Fruit fly (Drosophila melanogaster) whole organism, embryonic: ENCODE results near the gene CG12811.

Source experiments
- Awh ChIP-seq: fragments of 200-800 bp; sonication (Bioruptor generic); IDR thresholded peaks from 2 replicates; pipeline ENCODE4, ENCODE4 v1.3.6; 2022; ENCODE audit warnings: missing biosample characterization, missing genetic modification characterization
- Bteb2 ChIP-seq: fragments of 200-800 bp; sonication (Bioruptor generic); optimal IDR thresholded peaks from 2 replicates; lab custom pipeline; 2016; ENCODE audit warnings: missing biosample characterization, missing genetic modification characterization
- CG10209 ChIP-seq: fragments of 200-800 bp; sonication (Bioruptor generic); optimal IDR thresholded peaks from 3 replicates; lab custom pipeline; 2017; ENCODE audit warnings: missing biosample characterization, mild to moderate bottlenecking, missing genetic modification characterization, missing genetic modification reagents
- CG10366 ChIP-seq: fragments of 200-800 bp; sonication (Bioruptor generic); IDR thresholded peaks from 2 replicates; pipeline ENCODE4 v1.3.6; 2022; ENCODE audit warnings: missing biosample characterization, missing genetic modification characterization
- CG10979 ChIP-seq: fragments of 200-800 bp; sonication (Bioruptor generic); optimal IDR thresholded peaks from 2 replicates; lab custom pipeline; 2018; ENCODE audit warnings: missing biosample characterization, mild to moderate bottlenecking, missing genetic modification characterization, moderate library complexity
- CG11247 ChIP-seq: fragments of 200-800 bp; sonication (Bioruptor generic); IDR thresholded peaks from 2 replicates; pipeline ENCODE4 v1.3.6; 2022; ENCODE audit warnings: missing biosample characterization, missing genetic modification characterization
- CG11504 ChIP-seq: fragments of 200-800 bp; sonication (Bioruptor generic); optimal IDR thresholded peaks from 3 replicates; lab custom pipeline; 2019; ENCODE audit warnings: missing biosample characterization, mild to moderate bottlenecking, missing genetic modification characterization, moderate library complexity
- CG12659 ChIP-seq: fragments of 200-800 bp; sonication (Bioruptor generic); optimal IDR thresholded peaks from 3 replicates; lab custom pipeline; 2017; ENCODE audit warnings: mild to moderate bottlenecking, missing biosample characterization, missing genetic modification reagents, missing genetic modification characterization
- CG12769 ChIP-seq: fragments of 200-800 bp; sonication (Bioruptor generic); optimal IDR thresholded peaks from 2 replicates; lab custom pipeline; 2019; ENCODE audit warnings: missing biosample characterization, mild to moderate bottlenecking, missing genetic modification characterization, moderate library complexity
- CG13775 ChIP-seq: fragments of 200-800 bp; sonication (Bioruptor generic); optimal IDR thresholded peaks from 3 replicates; lab custom pipeline; 2017; ENCODE audit warnings: missing biosample characterization, mild to moderate bottlenecking, missing genetic modification characterization
- CG13894 ChIP-seq: fragments of 200-800 bp; sonication (Bioruptor generic); optimal IDR thresholded peaks from 3 replicates; lab custom pipeline; 2018; ENCODE audit warnings: missing biosample characterization, mild to moderate bottlenecking, missing genetic modification characterization, moderate library complexity
- CG14014 ChIP-seq: fragments of 200-800 bp; sonication (Bioruptor generic); IDR thresholded peaks from 2 replicates; pipeline ENCODE4 v1.3.6; 2022; ENCODE audit warnings: missing biosample characterization, missing genetic modification characterization
- CG14667 ChIP-seq: fragments of 200-800 bp; sonication (Bioruptor generic); IDR thresholded peaks from 2 replicates; pipeline ENCODE4 v1.3.6; 2022; ENCODE audit warnings: missing biosample characterization, missing genetic modification characterization
- CG2712 ChIP-seq: fragments of 200-800 bp; optimal IDR thresholded peaks from 3 replicates; lab custom pipeline; 2019; ENCODE audit warnings: missing biosample characterization, mild to moderate bottlenecking, missing genetic modification characterization, moderate library complexity
- CG3281 ChIP-seq: fragments of 200-800 bp; sonication (Bioruptor generic); optimal IDR thresholded peaks from 3 replicates; lab custom pipeline; 2017; ENCODE audit warnings: missing biosample characterization, mild to moderate bottlenecking, missing genetic modification characterization
- CG33213 ChIP-seq: fragments of 200-800 bp; sonication (Bioruptor generic); optimal IDR thresholded peaks from 3 replicates; lab custom pipeline; 2016; ENCODE audit warnings: missing biosample characterization, missing genetic modification characterization
- CG3407 ChIP-seq: fragments of 200-800 bp; sonication (Bioruptor generic); optimal IDR thresholded peaks from 2 replicates; lab custom pipeline; 2018; ENCODE audit warnings: missing biosample characterization, mild to moderate bottlenecking, missing genetic modification characterization
- CG34422 ChIP-seq: fragments of 200-800 bp; sonication (Bioruptor generic); IDR thresholded peaks from 3 replicates; pipeline ENCODE4 v1.3.6; 2022; ENCODE audit warnings: missing biosample characterization, missing genetic modification characterization
- CG4404 ChIP-seq: fragments of 200-800 bp; sonication (Bioruptor generic); IDR thresholded peaks from 2 replicates; pipeline ENCODE4 v1.3.6; 2022; ENCODE audit warnings: missing biosample characterization, missing genetic modification characterization
- CG5953 ChIP-seq: fragments of 200-800 bp; sonication (Bioruptor generic); IDR thresholded peaks from 2 replicates; pipeline ENCODE4 v1.3.6; 2022; ENCODE audit warnings: missing biosample characterization, missing genetic modification characterization
- CG6175 ChIP-seq: fragments of 200-800 bp; sonication (Bioruptor generic); IDR thresholded peaks from 3 replicates; pipeline ENCODE4 v1.3.6; 2022; ENCODE audit warnings: missing biosample characterization, missing genetic modification characterization
- CG8290 ChIP-seq, 3 experiments: fragments of 200-800 bp; sonication (Bioruptor generic); optimal IDR thresholded peaks; 2 replicates each; lab custom pipeline; 2016 to 2019; ENCODE audit warnings: missing biosample characterization in 3 of 3, missing genetic modification characterization in 3 of 3, mild to moderate bottlenecking in 2 of 3, moderate library complexity in 1 of 3
- CG9817 ChIP-seq: fragments of 200-800 bp; sonication (Bioruptor generic); optimal IDR thresholded peaks from 2 replicates; lab custom pipeline; 2018; ENCODE audit warnings: missing biosample characterization, mild to moderate bottlenecking, missing genetic modification characterization, moderate library complexity
- D ChIP-seq, 2 experiments: fragments of 200-800 bp in 1 of 2; fragments of >200 bp in 1 of 2; sonication (Bioruptor generic) in 1 of 2; optimal IDR thresholded peaks; 2 replicates in 1 of 2; 3 replicates in 1 of 2; lab custom pipeline; 2017; ENCODE audit warnings: mild to moderate bottlenecking in 1 of 2, missing biosample characterization in 1 of 2, missing genetic modification characterization in 1 of 2, missing genetic modification reagents in 1 of 2
- D19B ChIP-seq: fragments of 200-800 bp; sonication (Bioruptor generic); optimal IDR thresholded peaks from 2 replicates; lab custom pipeline; 2017; ENCODE audit warnings: missing biosample characterization, mild to moderate bottlenecking, missing genetic modification characterization
- Ets65A ChIP-seq: fragments of 200-800 bp; sonication (Bioruptor generic); peaks from one replicate; lab custom pipeline; 2016; ENCODE audit warnings: missing biosample characterization, missing genetic modification characterization
- Hmr ChIP-seq: fragments of 200-800 bp; sonication (Bioruptor generic); optimal IDR thresholded peaks from 3 replicates; lab custom pipeline; 2017; ENCODE audit warnings: mild to moderate bottlenecking, missing biosample characterization, missing genetic modification reagents, missing genetic modification characterization
- Hr78 ChIP-seq, 2 experiments: fragments of 200-800 bp in 1 of 2; fragments of >200 bp in 1 of 2; sonication (Bioruptor generic) in 1 of 2; optimal IDR thresholded peaks; 2 replicates each; lab custom pipeline; 2017 to 2019; ENCODE audit warnings: missing biosample characterization in 2 of 2, missing genetic modification characterization in 2 of 2, mild to moderate bottlenecking in 1 of 2, moderate library complexity in 1 of 2
- Oaz ChIP-seq: fragments of 200-800 bp; sonication (Bioruptor generic); IDR thresholded peaks from 2 replicates; pipeline ENCODE4 v1.3.6; 2022; ENCODE audit warnings: missing biosample characterization, missing genetic modification characterization
- PHDP ChIP-seq: fragments of 200-800 bp; sonication (Bioruptor generic); optimal IDR thresholded peaks from 3 replicates; lab custom pipeline; 2018; ENCODE audit warnings: missing biosample characterization, mild to moderate bottlenecking, missing genetic modification characterization, moderate library complexity
- al ChIP-seq: fragments of 200-800 bp; sonication (Bioruptor generic); IDR thresholded peaks from 2 replicates; pipeline ENCODE4 v1.3.6; 2022; ENCODE audit warnings: missing biosample characterization, missing genetic modification characterization
- br ChIP-seq: fragments of >200 bp; optimal IDR thresholded peaks from 2 replicates; lab custom pipeline; 2017
- corto ChIP-seq: fragments of 200-800 bp; sonication (Bioruptor generic); optimal IDR thresholded peaks from 2 replicates; lab custom pipeline; 2016; ENCODE audit warnings: missing biosample characterization, mild to moderate bottlenecking, missing genetic modification characterization, moderate library complexity
- cwo ChIP-seq: fragments of 200-800 bp; sonication (Bioruptor generic); optimal IDR thresholded peaks from 3 replicates; lab custom pipeline; 2017; ENCODE audit warnings: missing biosample characterization, missing genetic modification characterization, mild to moderate bottlenecking, moderate library complexity, missing genetic modification reagents
- danr ChIP-seq: fragments of 200-800 bp; sonication (Bioruptor generic); IDR thresholded peaks from 2 replicates; pipeline ENCODE4 v1.3.6; 2022; ENCODE audit warnings: missing biosample characterization, missing genetic modification characterization
- disco-r ChIP-seq: fragments of 200-800 bp; sonication (Bioruptor generic); optimal IDR thresholded peaks from 2 replicates; lab custom pipeline; 2016; ENCODE audit warnings: missing biosample characterization, missing genetic modification characterization
- dysf ChIP-seq: fragments of 200-800 bp; sonication (Bioruptor generic); IDR thresholded peaks from 3 replicates; pipeline ENCODE4 v1.3.6; 2022; ENCODE audit warnings: missing biosample characterization, missing genetic modification characterization
- eve ChIP-seq, 2 experiments: fragments of >200 bp; optimal IDR thresholded peaks; 2 replicates each; lab custom pipeline; 2017; ENCODE audit warnings: missing biosample characterization in 2 of 2, missing genetic modification characterization in 2 of 2
- exex ChIP-seq: fragments of 200-800 bp; sonication (Bioruptor generic); optimal IDR thresholded peaks from 4 replicates; lab custom pipeline; 2018; ENCODE audit warnings: missing biosample characterization, mild to moderate bottlenecking, missing genetic modification characterization, moderate library complexity
- fd102C ChIP-seq: fragments of 200-800 bp; sonication (Bioruptor generic); optimal IDR thresholded peaks from 2 replicates; lab custom pipeline; 2018; ENCODE audit warnings: missing biosample characterization, mild to moderate bottlenecking, missing genetic modification characterization, moderate library complexity
- gem ChIP-seq: fragments of 200-800 bp; sonication (Bioruptor generic); optimal IDR thresholded peaks from 2 replicates; lab custom pipeline; 2019; ENCODE audit warnings: missing biosample characterization, mild to moderate bottlenecking, missing genetic modification characterization, moderate library complexity
- gro ChIP-seq: fragments of 200-800 bp; sonication (Bioruptor generic); optimal IDR thresholded peaks from 2 replicates; lab custom pipeline; 2016; ENCODE audit warnings: missing biosample characterization, missing genetic modification characterization
- gsb ChIP-seq: fragments of 200-800 bp; sonication (Bioruptor generic); IDR thresholded peaks from 2 replicates; pipeline ENCODE4 v1.3.6; 2022; ENCODE audit warnings: missing biosample characterization, missing genetic modification characterization
- ind ChIP-seq: fragments of 200-800 bp; sonication (Bioruptor generic); optimal IDR thresholded peaks from 3 replicates; lab custom pipeline; 2016; ENCODE audit warnings: missing biosample characterization, missing genetic modification characterization
- org-1 ChIP-seq: fragments of 200-800 bp; sonication (Bioruptor generic); optimal IDR thresholded peaks from 2 replicates; lab custom pipeline; 2017; ENCODE audit warnings: missing biosample characterization, missing genetic modification characterization
- pnt ChIP-seq: fragments of 200-800 bp; sonication (Bioruptor generic); optimal IDR thresholded peaks from 3 replicates; lab custom pipeline; 2016; ENCODE audit warnings: missing biosample characterization, missing genetic modification characterization
- pum ChIP-seq: fragments of 200-800 bp; sonication (Bioruptor generic); optimal IDR thresholded peaks from 2 replicates; lab custom pipeline; 2016; ENCODE audit warnings: missing biosample characterization, missing genetic modification characterization
- stwl ChIP-seq: fragments of 200-800 bp; sonication (Bioruptor generic); optimal IDR thresholded peaks from 3 replicates; lab custom pipeline; 2018; ENCODE audit warnings: missing biosample characterization, mild to moderate bottlenecking, missing genetic modification characterization, moderate library complexity
- tx ChIP-seq: fragments of 200-800 bp; sonication (Bioruptor generic); optimal IDR thresholded peaks from 2 replicates; lab custom pipeline; 2016; ENCODE audit warnings: missing biosample characterization, missing genetic modification characterization
- zfh1 ChIP-seq: fragments of 200-800 bp; sonication (Bioruptor generic); IDR thresholded peaks from 3 replicates; pipeline ENCODE4 v1.3.6; 2022; ENCODE audit warnings: missing biosample characterization, missing genetic modification characterization

CG12811 gene

DNA sequence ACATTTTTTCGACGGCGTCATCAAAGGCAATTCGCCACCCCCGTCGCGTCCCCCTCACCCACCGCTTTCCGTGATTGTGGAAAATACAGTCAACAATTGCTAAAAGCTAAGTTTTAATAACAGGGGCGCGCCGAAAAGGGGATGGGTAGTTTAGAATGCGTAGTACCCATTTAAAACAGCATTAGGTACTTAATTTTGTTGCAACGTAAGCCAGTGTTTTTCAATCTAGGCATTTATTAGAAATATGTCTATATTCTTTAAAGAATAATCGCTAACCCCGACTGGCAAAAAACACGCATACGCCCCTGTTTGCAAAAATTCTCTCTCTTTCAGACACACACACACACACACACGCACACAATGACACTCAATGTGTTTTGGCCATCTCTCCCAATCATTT is 36.3 kb upstream of the CG12811 start (continued):
- no peak for TF ChIP-seq CG10979 (tag; lab: Kevin White, UChicago)
- TF ChIP-seq CG8290 (GFP tag; optimal IDR thresholded peaks at IDR 0.05; lab: Kevin White, UChicago), result no peak
- TF ChIP-seq CG8290 (tag; optimal IDR thresholded peaks at IDR 0.05; lab: Kevin White, UChicago), result peak in 1 of 2 experiments; percentile 70
- peak; percentile 39 for TF ChIP-seq org-1 (GFP tag; lab: Kevin White, UChicago)
- no peak for TF ChIP-seq pnt (GFP tag; lab: Kevin White, UChicago)
- TF ChIP-seq gro (GFP tag; lab: Kevin White, UChicago), result peak; percentile 58
- TF ChIP-seq D (optimal IDR thresholded peaks at IDR 0.05; lab: Kevin White, UChicago), result no peak
- TF ChIP-seq D (GFP tag; optimal IDR thresholded peaks at IDR 0.05; lab: Kevin White, UChicago), result no peak
- peak; percentile 52; the same call in 1 of the 2 replicates for TF ChIP-seq gsb (GFP tag; lab: Robert Waterston, UW)
- peak; percentile 59 for TF ChIP-seq gem
- 0 out of 3 replicates have a peak, but pooled peaks have one; percentile 44 for TF ChIP-seq CG6175 (GFP tag; lab: Robert Waterston, UW)
- TF ChIP-seq Ets65A, result peak; percentile 97
- TF ChIP-seq ind (GFP tag; lab: Kevin White, UChicago), result peak; percentile 45
- peak; percentile 39; the same call in 1 of the 2 replicates for TF ChIP-seq CG10366
- peak; percentile 82 for TF ChIP-seq CG12769
- TF ChIP-seq CG12659, result peak; percentile 40
- peak; percentile 53 for TF ChIP-seq CG9817 (tag; lab: Kevin White, UChicago)
- peak; percentile 50 for TF ChIP-seq D19B (GFP tag; lab: Kevin White, UChicago)
- TF ChIP-seq CG14014 (GFP tag; lab: Robert Waterston, UW), result peak; percentile 67
- TF ChIP-seq dysf (GFP tag; lab: Robert Waterston, UW), result peak; percentile 69
- peak; percentile 64 for TF ChIP-seq CG11247 (GFP tag; lab: Robert Waterston, UW)
- TF ChIP-seq CG13775, result peak; percentile 49
- peak; percentile 59 for TF ChIP-seq corto (GFP tag; lab: Kevin White, UChicago)
- TF ChIP-seq Awh (GFP tag; lab: Robert Waterston, UW), result no peak
- TF ChIP-seq Hmr (GFP tag; lab: Kevin White, UChicago), result peak; percentile 79
- TF ChIP-seq al (GFP tag; lab: Robert Waterston, UW), result peak; percentile 80
- peak; percentile 9 for TF ChIP-seq CG2712 (tag; lab: Kevin White, UChicago)
- TF ChIP-seq CG3407, result no peak
- peak; percentile 79 for TF ChIP-seq CG3281 (GFP tag; lab: Kevin White, UChicago)
- no peak for TF ChIP-seq exex (tag; lab: Kevin White, UChicago)
- no peak for TF ChIP-seq eve (GFP tag; optimal IDR thresholded peaks at IDR 0.05; lab: Kevin White, UChicago)
- peak; percentile 20 for TF ChIP-seq CG13894 (tag; lab: Kevin White, UChicago)
- no peak for TF ChIP-seq fd102C
- TF ChIP-seq pum (GFP tag; lab: Kevin White, UChicago), result peak; percentile 21
- no peak for TF ChIP-seq CG33213 (GFP tag; lab: Kevin White, UChicago)
- TF ChIP-seq CG11504 (tag; lab: Kevin White, UChicago), result peak; percentile 42
- peak; percentile 33; the same call in 1 of the 2 replicates for TF ChIP-seq danr (GFP tag; lab: Robert Waterston, UW)
- TF ChIP-seq tx (GFP tag; lab: Kevin White, UChicago), result peak; percentile 2
- TF ChIP-seq zfh1, result 0 out of 3 replicates have a peak, but pooled peaks have one; percentile 50
- peak; percentile 45 for TF ChIP-seq PHDP (tag; lab: Kevin White, UChicago)
- peak; percentile 14 for TF ChIP-seq CG10209 (GFP tag; lab: Kevin White, UChicago)
- TF ChIP-seq CG34422 (GFP tag; lab: Robert Waterston, UW), result 0 out of 3 replicates have a peak, but pooled peaks have one; percentile 39
- no peak for TF ChIP-seq stwl (tag; lab: Kevin White, UChicago)
- no peak for TF ChIP-seq Oaz
- TF ChIP-seq Bteb2 (GFP tag; lab: Kevin White, UChicago), result peak; percentile 26
- no peak for TF ChIP-seq Hr78 (GFP tag; optimal IDR thresholded peaks at IDR 0.05; lab: Kevin White, UChicago)
- peak; percentile 68 for TF ChIP-seq cwo
- TF ChIP-seq CG14667 (GFP tag; lab: Robert Waterston, UW), result 0 out of 2 replicates have a peak, but pooled peaks have one; percentile 14
- TF ChIP-seq disco-r (GFP tag; lab: Kevin White, UChicago), result no peak
- TF ChIP-seq CG5953 (GFP tag; lab: Robert Waterston, UW), result no peak
- TF ChIP-seq br (lab: Kevin White, UChicago), result no peak
- TF ChIP-seq CG4404 (GFP tag; lab: Robert Waterston, UW), result peak; percentile 62
